In the genomic region with DNA sequence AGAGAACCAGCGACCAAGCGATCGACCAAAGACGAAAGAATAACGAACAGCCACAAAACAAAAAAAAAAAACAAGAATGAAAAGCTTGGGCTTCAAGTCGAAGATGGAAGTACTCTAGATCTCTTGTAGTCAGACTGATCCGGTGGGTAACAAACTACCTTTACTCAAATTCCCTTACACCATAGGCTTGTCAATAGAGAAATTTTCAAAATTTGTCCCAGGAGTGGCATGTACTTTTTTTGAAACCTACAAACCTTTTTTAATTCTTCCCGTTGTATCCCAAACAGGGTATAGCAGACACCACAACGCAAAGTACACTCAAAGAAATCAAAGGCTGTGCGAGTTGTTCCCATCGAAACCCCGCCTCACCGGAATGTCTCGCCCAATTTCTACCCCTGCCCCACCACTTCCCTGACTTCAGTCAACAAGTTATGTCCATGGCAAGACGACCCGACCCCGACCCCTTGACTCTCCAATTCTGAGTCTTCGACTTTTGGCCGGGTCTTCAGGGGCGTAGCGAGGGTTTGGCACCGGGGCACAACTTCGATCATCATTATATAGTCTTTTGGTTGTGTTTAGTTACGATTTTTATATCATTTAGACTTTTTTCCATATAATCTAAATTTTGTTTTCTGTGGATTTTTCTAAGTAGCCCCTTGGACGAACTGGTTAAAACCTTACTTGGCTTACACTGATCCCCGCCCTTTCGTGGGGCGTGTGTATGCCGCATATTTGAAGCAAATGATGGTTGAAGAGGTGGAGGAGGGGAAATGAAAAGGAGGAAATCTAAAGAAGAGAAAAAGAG, we compare ENCODE assay signal across 2 fruit fly cellular contexts.
TF ChIP-seq lines count a peak whose summit lies in the region.

No protein-coding gene starts in this region.

TF ChIP-seq in whole organism, embryonic, 481 proteins besides CTCF, POLR2A, EP300 and RAD21 (continued from another document and continues in another):
- TF ChIP-seq hbn (GFP tag; IDR thresholded peaks at IDR 0.05; lab: Robert Waterston, UW; ENCODE audit: partially characterized antibody), result no peak
- TF ChIP-seq Sry-β (GFP tag; optimal IDR thresholded peaks at IDR 0.05; lab: Kevin White, UChicago), result no peak
- TF ChIP-seq pnt (GFP tag; optimal IDR thresholded peaks at IDR 0.05; lab: Kevin White, UChicago), result peak; percentile 48
- TF ChIP-seq CG31441 (GFP tag; IDR thresholded peaks at IDR 0.05; lab: Robert Waterston, UW), result peak; percentile 55; the same call in 1 of the 2 replicates
- TF ChIP-seq CG8478 (optimal IDR thresholded peaks at IDR 0.05; lab: Kevin White, UChicago), result no peak
- TF ChIP-seq Mrtf (GFP tag; IDR thresholded peaks at IDR 0.05; lab: Robert Waterston, UW), result peak; percentile 35; the same call in 1 of the 3 replicates
- no peak for TF ChIP-seq CG2129 (GFP tag; IDR thresholded peaks at IDR 0.05; lab: Robert Waterston, UW; ENCODE audit: partially characterized antibody)
- TF ChIP-seq CG11695 (GFP tag; IDR thresholded peaks at IDR 0.05; lab: Robert Waterston, UW), result no peak
- no peak for TF ChIP-seq tna (GFP tag; IDR thresholded peaks at IDR 0.05; lab: Robert Waterston, UW; ENCODE audit: partially characterized antibody)
- TF ChIP-seq CG3065 (GFP tag; optimal IDR thresholded peaks at IDR 0.05; lab: Kevin White, UChicago), result no peak
- peak; percentile 44 for TF ChIP-seq HHEX (GFP tag; optimal IDR thresholded peaks at IDR 0.05; lab: Kevin White, UChicago)
- peak; percentile 20 for TF ChIP-seq slp2 (GFP tag; optimal IDR thresholded peaks at IDR 0.05; lab: Kevin White, UChicago)
- TF ChIP-seq CG7556 (GFP tag; optimal IDR thresholded peaks at IDR 0.05; lab: Kevin White, UChicago), result peak; percentile 29
- TF ChIP-seq gem (tag; optimal IDR thresholded peaks at IDR 0.05; lab: Kevin White, UChicago), result peak; percentile 67
- TF ChIP-seq CG15011 (GFP tag; optimal IDR thresholded peaks at IDR 0.05; lab: Kevin White, UChicago), result no peak
- peak; percentile 21; the same call in 1 of the 2 replicates for TF ChIP-seq E2f1 (GFP tag; IDR thresholded peaks at IDR 0.05; lab: Robert Waterston, UW)
- TF ChIP-seq Gug (GFP tag; IDR thresholded peaks at IDR 0.05; lab: Robert Waterston, UW), result peak; percentile 61
- TF ChIP-seq ewg (GFP tag; optimal IDR thresholded peaks at IDR 0.05; lab: Kevin White, UChicago), result peak; percentile 20
- no peak for TF ChIP-seq maf-S (GFP tag; optimal IDR thresholded peaks at IDR 0.05; lab: Kevin White, UChicago)
- no peak for TF ChIP-seq Doc2 (GFP tag; IDR thresholded peaks at IDR 0.05; lab: Robert Waterston, UW)
- no peak for TF ChIP-seq CG8359 (GFP tag; optimal IDR thresholded peaks at IDR 0.05; lab: Kevin White, UChicago; ENCODE audit: borderline replicate concordance)
- TF ChIP-seq Ssrp (tag; optimal IDR thresholded peaks at IDR 0.05; lab: Kevin White, UChicago), result peak; percentile 36
- TF ChIP-seq aop (GFP tag; IDR thresholded peaks at IDR 0.05; lab: Robert Waterston, UW), result 0 out of 2 replicates have a peak, but pooled peaks have one; percentile 32
- TF ChIP-seq Hr51 (GFP tag; optimal IDR thresholded peaks at IDR 0.05; lab: Kevin White, UChicago), result peak in 1 of 2 experiments; percentile 39
- 0 out of 3 replicates have a peak, but pooled peaks have one; percentile 23 for TF ChIP-seq Dbx (GFP tag; IDR thresholded peaks at IDR 0.05; lab: Robert Waterston, UW)
- peak; percentile 44 for TF ChIP-seq CG12155 (GFP tag; optimal IDR thresholded peaks at IDR 0.05; lab: Kevin White, UChicago)
- peak; percentile 18 for TF ChIP-seq org-1 (GFP tag; optimal IDR thresholded peaks at IDR 0.05; lab: Kevin White, UChicago)
- peak; percentile 35 for TF ChIP-seq CHES-1-like (GFP tag; optimal IDR thresholded peaks at IDR 0.05; lab: Kevin White, UChicago)
- peak; percentile 59 for TF ChIP-seq Blimp-1 (GFP tag; optimal IDR thresholded peaks at IDR 0.05; lab: Kevin White, UChicago)
- peak; percentile 66; the same call in 2 of the 3 replicates for TF ChIP-seq row (GFP tag; IDR thresholded peaks at IDR 0.05; lab: Robert Waterston, UW)
- peak; percentile 48 for TF ChIP-seq phol (tag; optimal IDR thresholded peaks at IDR 0.05; lab: Kevin White, UChicago)
- TF ChIP-seq CG4820 (GFP tag; optimal IDR thresholded peaks at IDR 0.05; lab: Kevin White, UChicago), result peak; percentile 23
- TF ChIP-seq Side (GFP tag; optimal IDR thresholded peaks at IDR 0.05; lab: Kevin White, UChicago), result peak; percentile 65
- TF ChIP-seq kay (GFP tag; optimal IDR thresholded peaks at IDR 0.05; lab: Kevin White, UChicago), result peak; percentile 13
- TF ChIP-seq CG2678 (tag; optimal IDR thresholded peaks at IDR 0.05; lab: Kevin White, UChicago), result peak; percentile 66
- no peak for TF ChIP-seq sna (GFP tag; IDR thresholded peaks at IDR 0.05; lab: Robert Waterston, UW; ENCODE audit: partially characterized antibody)
- TF ChIP-seq al (GFP tag; IDR thresholded peaks at IDR 0.05; lab: Robert Waterston, UW), result peak; percentile 44
- TF ChIP-seq dmrt11E (tag; optimal IDR thresholded peaks at IDR 0.05; lab: Kevin White, UChicago), result peak; percentile 65
- no peak for TF ChIP-seq CG10543 (GFP tag; optimal IDR thresholded peaks at IDR 0.05; lab: Kevin White, UChicago)
- TF ChIP-seq sob (GFP tag; IDR thresholded peaks at IDR 0.05; lab: Robert Waterston, UW), result no peak
- TF ChIP-seq BtbVII (GFP tag; optimal IDR thresholded peaks at IDR 0.05; lab: Kevin White, UChicago), result no peak
- peak; percentile 6 for TF ChIP-seq CG1529 (GFP tag; optimal IDR thresholded peaks at IDR 0.05; lab: Kevin White, UChicago)
- peak; percentile 56 for TF ChIP-seq CG9727 (GFP tag; optimal IDR thresholded peaks at IDR 0.05; lab: Kevin White, UChicago)
- peak; percentile 58; the same call in 1 of the 2 replicates for TF ChIP-seq ara (GFP tag; IDR thresholded peaks at IDR 0.05; lab: Robert Waterston, UW)
- TF ChIP-seq D19A (tag; optimal IDR thresholded peaks at IDR 0.05; lab: Kevin White, UChicago), result peak; percentile 93
- peak; percentile 62 for TF ChIP-seq fd96Cb (tag; optimal IDR thresholded peaks at IDR 0.05; lab: Kevin White, UChicago)
- no peak for TF ChIP-seq CG14860 (GFP tag; IDR thresholded peaks at IDR 0.05; lab: Robert Waterston, UW; ENCODE audit: partially characterized antibody)
- TF ChIP-seq CG4282 (GFP tag; optimal IDR thresholded peaks at IDR 0.05; lab: Kevin White, UChicago), result no peak
- TF ChIP-seq CG14050 (GFP tag; IDR thresholded peaks at IDR 0.05; lab: Robert Waterston, UW), result no peak
- TF ChIP-seq CG6272 (GFP tag; IDR thresholded peaks at IDR 0.05; lab: Robert Waterston, UW), result 0 out of 2 replicates have a peak, but pooled peaks have one; percentile 49
- TF ChIP-seq hth (optimal IDR thresholded peaks at IDR 0.05; lab: Kevin White, UChicago), result no peak
- TF ChIP-seq CG17802 (tag; optimal IDR thresholded peaks at IDR 0.05; lab: Kevin White, UChicago), result peak; percentile 14
- 0 out of 3 replicates have a peak, but pooled peaks have one; percentile 24 for TF ChIP-seq CG34422 (GFP tag; IDR thresholded peaks at IDR 0.05; lab: Robert Waterston, UW)
- 0 out of 3 replicates have a peak, but pooled peaks have one; percentile 32 for TF ChIP-seq knrl (GFP tag; IDR thresholded peaks at IDR 0.05; lab: Robert Waterston, UW; ENCODE audit: partially characterized antibody)
- peak; percentile 63 for TF ChIP-seq CG7786 (GFP tag; optimal IDR thresholded peaks at IDR 0.05; lab: Kevin White, UChicago)
- TF ChIP-seq CG3838 (GFP tag; optimal IDR thresholded peaks at IDR 0.05; lab: Kevin White, UChicago), result no peak
- peak; percentile 44 for TF ChIP-seq Max (GFP tag; optimal IDR thresholded peaks at IDR 0.05; lab: Kevin White, UChicago)

TF ChIP-seq in whole organism, prepupa, 60 proteins besides CTCF, POLR2A, EP300 and RAD21 (continued from another document):
- TF ChIP-seq topi (GFP tag; optimal IDR thresholded peaks at IDR 0.05; lab: Kevin White, UChicago) (peak; percentile 95), CG31627 (GFP tag; optimal IDR thresholded peaks at IDR 0.05; lab: Kevin White, UChicago) (peak; percentile 95), fkh (GFP tag; optimal IDR thresholded peaks at IDR 0.05; lab: Kevin White, UChicago) (no peak), CG8319 (GFP tag; optimal IDR thresholded peaks at IDR 0.05; lab: Kevin White, UChicago) (peak; percentile 81), achi (GFP tag; optimal IDR thresholded peaks at IDR 0.05; lab: Kevin White, UChicago) (peak; percentile 86), Eip75B (GFP tag; optimal IDR thresholded peaks at IDR 0.05; lab: Kevin White, UChicago) (peak; percentile 89), vri (GFP tag; optimal IDR thresholded peaks at IDR 0.05; lab: Kevin White, UChicago) (peak; percentile 93), CG3919 (GFP tag; optimal IDR thresholded peaks at IDR 0.05; lab: Kevin White, UChicago) (peak; percentile 90), CG8119 (GFP tag; IDR thresholded peaks at IDR 0.05; lab: Robert Waterston, UW) (peak; percentile 71), OdsH (GFP tag; optimal IDR thresholded peaks at IDR 0.05; lab: Kevin White, UChicago) (peak; percentile 87)
